Worm (Caenorhabditis elegans) whole organism, young adult: Measurements from ENCODE around the gene srv-32.

ENCODE experiments used
- C17E4.6 ChIP-seq: fragments of 200-800 bp; sonication (Bioruptor generic); IDR thresholded peaks from 2 replicates; pipeline ENCODE4 v1.3.6; 2022; ENCODE audit warnings: missing genetic modification reagents, missing genetic modification characterization, missing compliant biosample characterization
- F10E7.11 ChIP-seq: sonication (generic microtip); optimal IDR thresholded peaks from 2 replicates; lab custom pipeline; 2017; ENCODE audit warnings: mild to moderate bottlenecking, missing genetic modification characterization, moderate library complexity, missing compliant biosample characterization
- F33H1.4 ChIP-seq: fragments of 200-800 bp; sonication (Bioruptor generic); IDR thresholded peaks from 2 replicates; pipeline ENCODE4 v1.3.6; 2022; ENCODE audit warnings: missing genetic modification reagents, missing genetic modification characterization, missing compliant biosample characterization
- F49E8.2 ChIP-seq: sonication (generic microtip); optimal IDR thresholded peaks from 3 replicates; lab custom pipeline; 2017; ENCODE audit warnings: missing genetic modification characterization, mild to moderate bottlenecking, missing compliant biosample characterization, antibody characterized with exemption, moderate library complexity; ENCODE audit not compliant: insufficient read depth
- F52B5.7 ChIP-seq: sonication (generic microtip); optimal IDR thresholded peaks from 2 replicates; lab custom pipeline; 2016; ENCODE audit warnings: mild to moderate bottlenecking, missing genetic modification characterization, missing compliant biosample characterization
- F57A8.1 ChIP-seq: fragments of 200-800 bp; sonication (Bioruptor generic); optimal IDR thresholded peaks from 2 replicates; lab custom pipeline; 2018; ENCODE audit warnings: mild to moderate bottlenecking, missing genetic modification characterization, moderate library complexity, missing compliant biosample characterization
- K12H6.12 ChIP-seq: fragments of 200-800 bp; sonication (Bioruptor generic); optimal IDR thresholded peaks from 2 replicates; lab custom pipeline; 2018; ENCODE audit warnings: mild to moderate bottlenecking, missing genetic modification characterization, missing compliant biosample characterization
- T07F8.4 ChIP-seq: sonication (generic microtip); optimal IDR thresholded peaks from 2 replicates; lab custom pipeline; 2016; ENCODE audit warnings: mild to moderate bottlenecking, missing genetic modification characterization, moderate library complexity, missing compliant biosample characterization
- Y53G8AR.9 ChIP-seq: fragments of 200-800 bp; sonication (Bioruptor generic); conservative IDR thresholded peaks from 2 replicates; pipeline ENCODE4 v1.3.6; 2022; ENCODE audit warnings: missing genetic modification reagents, missing genetic modification characterization, missing compliant biosample characterization
- Y79H2A.3 ChIP-seq: fragments of 200-800 bp; sonication (Bioruptor generic); conservative IDR thresholded peaks from 2 replicates; pipeline ENCODE4 v1.3.6; 2022; ENCODE audit warnings: missing genetic modification reagents, missing genetic modification characterization, missing compliant biosample characterization
- ZK185.1 ChIP-seq: sonication (generic microtip); optimal IDR thresholded peaks from 2 replicates; lab custom pipeline; 2016; ENCODE audit warnings: mild to moderate bottlenecking, missing genetic modification characterization, missing compliant biosample characterization; ENCODE audit not compliant: poor library complexity, severe bottlenecking
- ama-1 ChIP-seq, 3 experiments: fragments of 150-350 bp in 1 of 3; sonication (generic microtip) in 2 of 3; optimal IDR thresholded peaks; 2 replicates each; lab custom pipeline; 2014 to 2018; ENCODE audit warnings: missing biosample characterization in 2 of 3, missing genetic modification characterization in 2 of 3, missing genetic modification reagents in 2 of 3
- attf-3 ChIP-seq: fragments of 200-800 bp; sonication (Bioruptor generic); conservative IDR thresholded peaks from 2 replicates; pipeline ENCODE4 v1.3.6; 2022; ENCODE audit warnings: missing genetic modification reagents, missing genetic modification characterization, missing compliant biosample characterization
- bed-1 ChIP-seq: fragments of 200-800 bp; sonication (Bioruptor generic); IDR thresholded peaks from 2 replicates; pipeline ENCODE4 v1.3.6; 2022; ENCODE audit warnings: missing genetic modification reagents, missing genetic modification characterization, missing compliant biosample characterization
- bed-2 ChIP-seq: fragments of 200-800 bp; sonication (Bioruptor generic); IDR thresholded peaks from 2 replicates; pipeline ENCODE4 v1.3.6; 2022; ENCODE audit warnings: missing genetic modification reagents, missing genetic modification characterization, missing compliant biosample characterization
- ceh-27 ChIP-seq: fragments of 200-800 bp; sonication (Bioruptor generic); optimal IDR thresholded peaks from 2 replicates; lab custom pipeline; 2018; ENCODE audit warnings: mild to moderate bottlenecking, missing genetic modification characterization, moderate library complexity, missing compliant biosample characterization
- ceh-79 ChIP-seq: sonication (generic microtip); optimal IDR thresholded peaks from 2 replicates; lab custom pipeline; 2017; ENCODE audit warnings: mild to moderate bottlenecking, missing genetic modification characterization, missing compliant biosample characterization
- ceh-91 ChIP-seq: fragments of 200-800 bp; sonication (Bioruptor generic); IDR thresholded peaks from 2 replicates; pipeline ENCODE4 v1.3.6; 2022; ENCODE audit warnings: missing genetic modification reagents, missing genetic modification characterization, missing compliant biosample characterization
- chd-7 ChIP-seq: sonication (generic microtip); optimal IDR thresholded peaks from 2 replicates; lab custom pipeline; 2016; ENCODE audit warnings: mild to moderate bottlenecking, missing genetic modification characterization, moderate library complexity, missing compliant biosample characterization
- dox-1 ChIP-seq: fragments of 200-800 bp; sonication (Bioruptor generic); IDR thresholded peaks from 2 replicates; pipeline ENCODE4 v1.3.6; 2022; ENCODE audit warnings: missing genetic modification reagents, missing genetic modification characterization, missing compliant biosample characterization
- dpff-1 ChIP-seq: sonication (generic microtip); optimal IDR thresholded peaks from 2 replicates; lab custom pipeline; 2017; ENCODE audit warnings: mild to moderate bottlenecking, missing genetic modification characterization, missing compliant biosample characterization
- dpl-1 ChIP-seq: fragments of 150-350 bp; optimal IDR thresholded peaks from 2 replicates; lab custom pipeline; 2014; ENCODE audit warnings: missing biosample characterization, missing genetic modification reagents, missing genetic modification characterization
- efl-1 ChIP-seq: fragments of 150-350 bp; optimal IDR thresholded peaks from 2 replicates; lab custom pipeline; 2014; ENCODE audit warnings: missing biosample characterization, missing genetic modification reagents, missing genetic modification characterization
- him-1 ChIP-seq: sonication (generic microtip); optimal IDR thresholded peaks from 2 replicates; lab custom pipeline; 2016; ENCODE audit warnings: missing genotype, missing genetic modification reagents, missing genetic modification characterization, missing compliant biosample characterization
- hmg-20 ChIP-seq: fragments of 200-800 bp; sonication (Bioruptor generic); IDR thresholded peaks from 2 replicates; pipeline ENCODE4 v1.3.6; 2022; ENCODE audit warnings: missing genetic modification reagents, missing genetic modification characterization, missing compliant biosample characterization
- hrde-1 ChIP-seq: sonication (generic microtip); optimal IDR thresholded peaks from 2 replicates; lab custom pipeline; 2016; ENCODE audit warnings: missing genetic modification characterization, mild to moderate bottlenecking, missing compliant biosample characterization, moderate library complexity, missing genotype, missing genetic modification reagents, borderline replicate concordance
- let-607 ChIP-seq, 2 experiments: fragments of 200-800 bp in 1 of 2; sonication (Bioruptor generic) in 1 of 2; sonication (generic microtip) in 1 of 2; optimal IDR thresholded peaks; 2 replicates each; lab custom pipeline; 2016 to 2018; ENCODE audit warnings: mild to moderate bottlenecking in 2 of 2, missing compliant biosample characterization in 2 of 2, missing genetic modification characterization in 2 of 2, moderate library complexity in 2 of 2, missing genotype in 1 of 2
- lin-40 ChIP-seq: sonication (generic microtip); optimal IDR thresholded peaks from 2 replicates; lab custom pipeline; 2016; ENCODE audit warnings: missing genetic modification characterization, mild to moderate bottlenecking, missing compliant biosample characterization, missing genotype, missing genetic modification reagents
- lin-54 ChIP-seq: fragments of 200-800 bp; sonication (Bioruptor generic); optimal IDR thresholded peaks from 2 replicates; lab custom pipeline; 2018; ENCODE audit warnings: mild to moderate bottlenecking, missing genetic modification characterization, missing compliant biosample characterization
- lsl-1 ChIP-seq: fragments of 200-800 bp; sonication (Bioruptor generic); optimal IDR thresholded peaks from 2 replicates; lab custom pipeline; 2018; ENCODE audit warnings: mild to moderate bottlenecking, missing genetic modification characterization, moderate library complexity, missing compliant biosample characterization
- madf-10 ChIP-seq: sonication (generic microtip); optimal IDR thresholded peaks from 2 replicates; lab custom pipeline; 2016; ENCODE audit warnings: mild to moderate bottlenecking, missing genetic modification characterization, missing compliant biosample characterization
- mcd-1 ChIP-seq: fragments of 200-800 bp; sonication (Bioruptor generic); IDR thresholded peaks from 2 replicates; pipeline ENCODE4 v1.3.6; 2022; ENCODE audit warnings: missing genetic modification reagents, missing genetic modification characterization, missing compliant biosample characterization
- mel-28 ChIP-seq: sonication (generic microtip); optimal IDR thresholded peaks from 2 replicates; lab custom pipeline; 2016; ENCODE audit warnings: borderline replicate concordance, mild to moderate bottlenecking, missing genetic modification characterization, missing compliant biosample characterization
- mes-4 ChIP-seq: sonication (generic microtip); optimal IDR thresholded peaks from 2 replicates; lab custom pipeline; 2016; ENCODE audit warnings: missing genotype, missing genetic modification characterization, missing compliant biosample characterization
- nfyb-1 ChIP-seq: fragments of 200-800 bp; sonication (Bioruptor generic); IDR thresholded peaks from 2 replicates; pipeline ENCODE4 v1.3.6; 2022; ENCODE audit warnings: missing genetic modification reagents, missing genetic modification characterization, missing compliant biosample characterization
- nhr-80 ChIP-seq: sonication (generic microtip); optimal IDR thresholded peaks from 2 replicates; lab custom pipeline; 2016; ENCODE audit warnings: missing genetic modification characterization, missing compliant biosample characterization
- nhr-90 ChIP-seq: sonication (generic microtip); optimal IDR thresholded peaks from 2 replicates; lab custom pipeline; 2016; ENCODE audit warnings: missing genotype, mild to moderate bottlenecking, missing genetic modification characterization, missing compliant biosample characterization
- pbrm-1 ChIP-seq: fragments of 200-800 bp; sonication (Bioruptor generic); IDR thresholded peaks from 2 replicates; pipeline ENCODE4 v1.3.6; 2022; ENCODE audit warnings: missing genetic modification reagents, missing genetic modification characterization, missing compliant biosample characterization
- sea-2 ChIP-seq: fragments of 200-800 bp; sonication (Bioruptor generic); IDR thresholded peaks from 2 replicates; pipeline ENCODE4 v1.3.6; 2022; ENCODE audit warnings: missing genetic modification characterization, missing compliant biosample characterization
- snpc-1.1 ChIP-seq: sonication (generic microtip); optimal IDR thresholded peaks from 2 replicates; lab custom pipeline; 2017; ENCODE audit warnings: missing genetic modification characterization, mild to moderate bottlenecking, missing compliant biosample characterization, antibody characterized with exemption, moderate library complexity, missing genotype, missing genetic modification reagents; ENCODE audit not compliant: insufficient read depth
- tbp1 ChIP-seq: fragments of 200-800 bp; sonication (Bioruptor generic); optimal IDR thresholded peaks from 2 replicates; lab custom pipeline; 2018; ENCODE audit warnings: mild to moderate bottlenecking, missing genetic modification characterization, missing compliant biosample characterization
- tlf-1 ChIP-seq: fragments of 200-800 bp; sonication (Bioruptor generic); optimal IDR thresholded peaks from 2 replicates; lab custom pipeline; 2018; ENCODE audit warnings: mild to moderate bottlenecking, missing genetic modification characterization, missing compliant biosample characterization
- unc-130 ChIP-seq: sonication (generic microtip); optimal IDR thresholded peaks from 2 replicates; lab custom pipeline; 2016; ENCODE audit warnings: missing genetic modification reagents, missing genetic modification characterization, missing compliant biosample characterization
- xnd-1 ChIP-seq: sonication (generic microtip); optimal IDR thresholded peaks from 2 replicates; lab custom pipeline; 2016; ENCODE audit warnings: missing genotype, missing genetic modification reagents, missing genetic modification characterization, missing compliant biosample characterization
- zim-3 ChIP-seq: sonication (generic microtip); optimal IDR thresholded peaks from 2 replicates; lab custom pipeline; 2017; ENCODE audit warnings: mild to moderate bottlenecking, missing genetic modification characterization, moderate library complexity, missing compliant biosample characterization
- ztf-28 ChIP-seq: fragments of 200-800 bp; sonication (Bioruptor generic); IDR thresholded peaks from 2 replicates; pipeline ENCODE4 v1.3.6; 2022; ENCODE audit warnings: missing genetic modification reagents, missing genetic modification characterization, missing compliant biosample characterization
- ztf-3 ChIP-seq: fragments of 200-800 bp; sonication (Bioruptor generic); optimal IDR thresholded peaks from 2 replicates; lab custom pipeline; 2018; ENCODE audit warnings: mild to moderate bottlenecking, missing genetic modification characterization, missing compliant biosample characterization

srv-32 gene

DNA sequence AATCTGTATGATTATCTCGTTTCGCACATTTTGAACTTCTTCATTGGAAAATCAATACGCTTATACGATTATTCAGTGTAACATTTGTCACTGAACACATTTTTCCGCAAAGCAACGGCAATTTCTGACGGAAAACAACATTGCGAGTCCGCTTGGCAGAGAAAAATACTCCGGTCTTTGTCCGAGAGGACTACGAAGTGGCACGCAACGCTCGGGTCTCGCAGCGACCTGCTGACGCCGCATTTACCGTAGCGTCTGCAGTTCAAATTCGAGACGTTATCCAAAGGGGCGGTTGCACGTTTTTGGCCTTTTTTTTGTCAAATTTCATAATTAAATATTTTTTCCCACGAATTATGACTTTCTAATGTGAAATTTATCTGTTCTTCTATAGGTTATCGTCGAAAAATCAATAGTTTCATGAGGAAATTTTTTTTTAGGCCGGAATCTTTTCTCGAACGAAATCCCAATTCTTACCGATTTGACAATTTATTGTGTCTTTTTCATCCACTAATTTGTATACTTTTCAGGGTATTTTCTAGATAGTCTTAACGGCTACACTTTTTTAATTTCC, 41.7 kb upstream of the srv-32 start, which contains the start of gene sqd-1 (continued):
- TF ChIP-seq snpc-1.1 = peak; percentile 52
- TF ChIP-seq mcd-1 (GFP tag; lab: Robert Waterston, UW) = peak; percentile 94
- TF ChIP-seq K12H6.12 = peak; percentile 91
- no peak for TF ChIP-seq mes-4 (tag; lab: Kevin White, UChicago)
- peak; percentile 88 for TF ChIP-seq F52B5.7
- TF ChIP-seq attf-3 = peak; percentile 75
- TF ChIP-seq let-607 (tag; optimal IDR thresholded peaks at IDR 0.05; lab: Kevin White, UChicago) = peak; percentile 84 to 93
- TF ChIP-seq pbrm-1 (GFP tag; lab: Robert Waterston, UW) = peak; percentile 96
- TF ChIP-seq unc-130 (GFP tag; lab: Kevin White, UChicago) = peak; percentile 62
- no peak for TF ChIP-seq ama-1 (optimal IDR thresholded peaks at IDR 0.05; lab: Kevin White, UChicago)
- TF ChIP-seq ama-1 (GFP tag; optimal IDR thresholded peaks at IDR 0.05; lab: Kevin White, UChicago) = no peak
- TF ChIP-seq mel-28 (tag; lab: Kevin White, UChicago) = no peak
- peak; percentile 52 for TF ChIP-seq ceh-79 (tag; lab: Kevin White, UChicago)
- TF ChIP-seq zim-3 (tag; lab: Kevin White, UChicago) = peak; percentile 89
- peak; percentile 82 for TF ChIP-seq lsl-1 (GFP tag; lab: Kevin White, UChicago)
- TF ChIP-seq dox-1 (GFP tag; lab: Robert Waterston, UW) = peak; percentile 96
- peak; percentile 96 for TF ChIP-seq nfyb-1 (GFP tag; lab: Robert Waterston, UW)
- TF ChIP-seq lin-54 (GFP tag; lab: Kevin White, UChicago) = peak; percentile 92
- TF ChIP-seq xnd-1 (tag; lab: Kevin White, UChicago) = peak; percentile 54
- peak; percentile 87 for TF ChIP-seq Y79H2A.3
- peak; percentile 96 for TF ChIP-seq ztf-28
- peak; percentile 92 for TF ChIP-seq C17E4.6 (GFP tag; lab: Robert Waterston, UW)
- TF ChIP-seq bed-2 = 0 out of 2 replicates have a peak, but pooled peaks have one; percentile 36
- peak; percentile 82 for TF ChIP-seq ZK185.1 (tag; lab: Kevin White, UChicago)
- TF ChIP-seq ceh-27 (GFP tag; lab: Kevin White, UChicago) = peak; percentile 96
- peak; percentile 78 for TF ChIP-seq F49E8.2 (tag; lab: Kevin White, UChicago)
- TF ChIP-seq hmg-20 (GFP tag; lab: Robert Waterston, UW) = peak; percentile 88; the same call in 1 of the 2 replicates
- peak; percentile 96 for TF ChIP-seq Y53G8AR.9
- peak; percentile 89 for TF ChIP-seq ceh-91 (GFP tag; lab: Robert Waterston, UW)
- peak; percentile 93 for TF ChIP-seq tlf-1 (GFP tag; lab: Kevin White, UChicago)
- peak; percentile 43 for TF ChIP-seq efl-1 (GFP tag; lab: Kevin White, UChicago)
- no peak for TF ChIP-seq F10E7.11 (tag; lab: Kevin White, UChicago)
- no peak for TF ChIP-seq dpff-1 (tag; lab: Kevin White, UChicago)
- peak; percentile 88 for TF ChIP-seq hrde-1 (tag; lab: Kevin White, UChicago)
- TF ChIP-seq sea-2 (GFP tag; lab: Robert Waterston, UW) = peak; percentile 81; the same call in 1 of the 2 replicates
- no peak for TF ChIP-seq ztf-3 (GFP tag; lab: Kevin White, UChicago)
- peak; percentile 96 for TF ChIP-seq lin-40 (tag; lab: Kevin White, UChicago)
- no peak for TF ChIP-seq him-1 (tag; lab: Kevin White, UChicago)
- TF ChIP-seq bed-1 (GFP tag; lab: Robert Waterston, UW) = 0 out of 2 replicates have a peak, but pooled peaks have one; percentile 33
- TF ChIP-seq nhr-80 (tag; lab: Kevin White, UChicago) = peak; percentile 30
- peak; percentile 84 for TF ChIP-seq madf-10 (tag; lab: Kevin White, UChicago)
- no peak for TF ChIP-seq F57A8.1 (GFP tag; lab: Kevin White, UChicago)
- peak; percentile 100 for TF ChIP-seq F33H1.4 (GFP tag; lab: Robert Waterston, UW)
- TF ChIP-seq T07F8.4 (tag; lab: Kevin White, UChicago) = no peak
- TF ChIP-seq tbp1 (GFP tag; lab: Kevin White, UChicago) = peak; percentile 75
- TF ChIP-seq nhr-90 = peak; percentile 16
- peak; percentile 61 for TF ChIP-seq dpl-1
- TF ChIP-seq chd-7 (tag; lab: Kevin White, UChicago) = peak; percentile 90
